Fruit fly (Drosophila melanogaster) whole organism, prepupa: Measurements from ENCODE around the gene CG4820.

Source experiments
- CG10631 ChIP-seq: fragments of 200-800 bp; sonication (Bioruptor generic); optimal IDR thresholded peaks from 2 replicates; lab custom pipeline; 2016; ENCODE audit warnings: missing biosample characterization, missing genetic modification characterization
- CG11762 ChIP-seq: fragments of 200-800 bp; sonication (Bioruptor generic); optimal IDR thresholded peaks from 3 replicates; lab custom pipeline; 2016; ENCODE audit warnings: missing biosample characterization, missing genetic modification characterization; ENCODE audit not compliant: insufficient read depth
- CG3032 ChIP-seq: fragments of 200-800 bp; optimal IDR thresholded peaks from 2 replicates; lab custom pipeline; 2019; ENCODE audit warnings: missing biosample characterization, mild to moderate bottlenecking, missing genetic modification characterization, moderate library complexity
- CG34406 ChIP-seq: fragments of 200-800 bp; sonication (Bioruptor generic); optimal IDR thresholded peaks from 3 replicates; lab custom pipeline; 2016; ENCODE audit warnings: missing biosample characterization, missing genetic modification characterization
- CG3919 ChIP-seq: fragments of 200-800 bp; sonication (Bioruptor generic); optimal IDR thresholded peaks from 3 replicates; lab custom pipeline; 2016; ENCODE audit warnings: missing biosample characterization, missing genetic modification characterization
- CG6163 ChIP-seq: fragments of 200-800 bp; sonication (Bioruptor generic); IDR thresholded peaks from 3 replicates; pipeline ENCODE4 v1.3.6; 2022; ENCODE audit warnings: missing biosample characterization, missing genetic modification characterization
- Eip93F ChIP-seq: fragments of 200-800 bp; sonication (Bioruptor generic); optimal IDR thresholded peaks from 2 replicates; lab custom pipeline; 2016; ENCODE audit warnings: missing biosample characterization, mild to moderate bottlenecking, missing genetic modification characterization
- acj6 ChIP-seq: fragments of 200-800 bp; sonication (Bioruptor generic); optimal IDR thresholded peaks from 3 replicates; lab custom pipeline; 2016; ENCODE audit warnings: missing biosample characterization, missing genetic modification characterization
- cyc ChIP-seq: fragments of 200-800 bp; sonication (Bioruptor generic); optimal IDR thresholded peaks from 3 replicates; lab custom pipeline; 2016; ENCODE audit warnings: missing biosample characterization, missing genetic modification characterization
- fd85E ChIP-seq: fragments of 200-800 bp; sonication (Bioruptor generic); optimal IDR thresholded peaks from 3 replicates; lab custom pipeline; 2016; ENCODE audit warnings: missing biosample characterization, missing genetic modification characterization

DNA sequence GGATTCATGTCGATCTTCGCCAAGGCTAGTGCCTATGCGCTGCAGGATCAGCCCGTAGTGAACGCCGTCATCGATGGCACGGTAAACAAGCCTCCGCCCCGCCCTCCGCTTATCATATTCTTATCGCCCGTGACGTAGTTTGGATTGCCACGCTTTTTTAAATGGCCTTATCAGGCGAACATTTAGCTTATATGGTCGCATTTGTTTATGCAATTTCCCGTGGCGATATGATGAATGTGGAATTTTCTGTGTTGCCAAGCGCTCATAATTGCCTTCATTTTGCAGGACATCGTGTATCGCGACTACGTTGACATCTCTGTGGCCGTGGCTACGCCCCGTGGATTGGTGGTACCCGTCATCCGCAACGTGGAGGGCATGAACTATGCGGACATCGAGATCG, 29.5 kb downstream of the CG4820 start:
- TF ChIP-seq CG3032 (tag; lab: Kevin White, UChicago), result no peak
- no peak for TF ChIP-seq CG3919 (GFP tag; lab: Kevin White, UChicago)
- no peak for TF ChIP-seq CG6163 (GFP tag; lab: Robert Waterston, UW)
- no peak for TF ChIP-seq acj6 (GFP tag; lab: Kevin White, UChicago)
- TF ChIP-seq Eip93F (GFP tag; lab: Kevin White, UChicago), result no peak
- no peak for TF ChIP-seq CG11762
- no peak for TF ChIP-seq fd85E (GFP tag; lab: Kevin White, UChicago)
- no peak for TF ChIP-seq cyc (GFP tag; lab: Kevin White, UChicago)
- TF ChIP-seq CG10631 (GFP tag; lab: Kevin White, UChicago), result no peak
- TF ChIP-seq CG34406 (GFP tag; lab: Kevin White, UChicago), result no peak
